Worm (Caenorhabditis elegans): Measurements from ENCODE around the gene moa-1.

- TF ChIP-seq klf-2 (GFP tag; conservative IDR thresholded peaks at IDR 0.05) = no peak
- no peak for TF ChIP-seq ref-1 (GFP tag; conservative IDR thresholded peaks at IDR 0.05)
- TF ChIP-seq med-1 (GFP tag; optimal IDR thresholded peaks at IDR 0.05; ENCODE audit: insufficient read depth) = no peak
- no peak for TF ChIP-seq ztf-23 (GFP tag; IDR thresholded peaks at IDR 0.05)
- no peak for TF ChIP-seq ztf-29 (GFP tag; IDR thresholded peaks at IDR 0.05)
These were observed 45.8 kb upstream of the moa-1 start for ce11 chrIII:2015494-2015893.

Measured in whole organism, midembryonic.